Worm (Caenorhabditis elegans) whole organism, early embryonic: Measurements from ENCODE around the gene clec-117.

Source experiments
- aly-1 ChIP-seq: sonication (generic microtip); optimal IDR thresholded peaks from 2 replicates; lab custom pipeline; 2016; ENCODE audit warnings: missing genetic modification characterization, missing compliant biosample characterization
- ama-1 ChIP-seq: fragments of 150-350 bp; optimal IDR thresholded peaks from 2 replicates; lab custom pipeline; 2014
- ets-7 ChIP-seq: sonication (generic microtip); optimal IDR thresholded peaks from 2 replicates; lab custom pipeline; 2016; ENCODE audit warnings: missing genotype, missing genetic modification characterization, missing compliant biosample characterization
- flt-1 ChIP-seq: fragments of 200-800 bp; sonication (Bioruptor generic); IDR thresholded peaks from 2 replicates; pipeline ENCODE4 v1.3.6; 2022; ENCODE audit warnings: missing genetic modification characterization, missing compliant biosample characterization
- hmg-4 ChIP-seq: fragments of 200-800 bp; sonication (Bioruptor generic); optimal IDR thresholded peaks from 2 replicates; lab custom pipeline; 2018; ENCODE audit warnings: mild to moderate bottlenecking, missing genetic modification characterization, missing compliant biosample characterization
- hnd-1 ChIP-seq: sonication (generic microtip); optimal IDR thresholded peaks from 2 replicates; lab custom pipeline; 2016; ENCODE audit warnings: missing genetic modification characterization, missing compliant biosample characterization
- pes-1 ChIP-seq: fragments of 200-800 bp; sonication (Bioruptor generic); IDR thresholded peaks from 2 replicates; pipeline ENCODE4 v1.3.6; 2022; ENCODE audit warnings: missing genetic modification reagents, missing genetic modification characterization, missing compliant biosample characterization
- tbx-11 ChIP-seq: fragments of 200-800 bp; sonication (Bioruptor generic); IDR thresholded peaks from 2 replicates; pipeline ENCODE4 v1.3.6; 2022; ENCODE audit warnings: missing genetic modification characterization, missing compliant biosample characterization
- tbx-37 ChIP-seq: fragments of 200-800 bp; sonication (Bioruptor generic); conservative IDR thresholded peaks from 2 replicates; pipeline ENCODE4 v1.3.6; 2022; ENCODE audit warnings: missing genetic modification reagents, missing genetic modification characterization, missing compliant biosample characterization

ce11 chrII:307154-307553 lies 10.3 kb upstream of the clec-117 start, which contains the start of gene K01A2.4:
- no peak for TF ChIP-seq pes-1 (GFP tag; lab: Robert Waterston, UW)
- TF ChIP-seq tbx-11 (GFP tag; lab: Robert Waterston, UW) = no peak
- no peak for TF ChIP-seq ama-1 (lab: Kevin White, UChicago)
- no peak for TF ChIP-seq hmg-4
- no peak for TF ChIP-seq ets-7 (tag; lab: Kevin White, UChicago)
- no peak for TF ChIP-seq tbx-37 (GFP tag; lab: Robert Waterston, UW)
- no peak for TF ChIP-seq flt-1
- no peak for TF ChIP-seq hnd-1 (tag; lab: Kevin White, UChicago)
- TF ChIP-seq aly-1 (tag; lab: Kevin White, UChicago) = no peak
